Worm (Caenorhabditis elegans) whole organism, L3 larva: ENCODE results near the gene F25B5.3.
A peak's percentile ranks its signal among the peaks of the same experiment; 100 is the strongest.

Source experiments
- ZK546.5 ChIP-seq: sonication (generic microtip); optimal IDR thresholded peaks from 2 replicates; lab custom pipeline; 2017; ENCODE audit warnings: missing biosample characterization, missing genetic modification characterization
- aly-2 ChIP-seq: fragments of 150-350 bp; optimal IDR thresholded peaks from 2 replicates; lab custom pipeline; 2014; ENCODE audit warnings: missing biosample characterization, missing genetic modification characterization
- ama-1 ChIP-seq: fragments of 150-350 bp; optimal IDR thresholded peaks from 2 replicates; lab custom pipeline; 2018
- ceh-28 ChIP-seq: fragments of 150-350 bp; optimal IDR thresholded peaks from 2 replicates; lab custom pipeline; 2014; ENCODE audit warnings: missing biosample characterization, missing genetic modification reagents, missing genetic modification characterization
- ceh-82 ChIP-seq: fragments of 150-350 bp; optimal IDR thresholded peaks from 2 replicates; lab custom pipeline; 2014; ENCODE audit warnings: missing biosample characterization, missing genetic modification characterization
- ceh-9 ChIP-seq: sonication (generic microtip); optimal IDR thresholded peaks from 2 replicates; lab custom pipeline; 2018; ENCODE audit warnings: missing biosample characterization, missing genetic modification characterization
- daf-12 ChIP-seq: fragments of 150-350 bp; optimal IDR thresholded peaks from 2 replicates; lab custom pipeline; 2014; ENCODE audit warnings: missing biosample characterization, missing genetic modification reagents, missing genetic modification characterization
- egl-27 ChIP-seq: sonication (generic microtip); optimal IDR thresholded peaks from 4 replicates; lab custom pipeline; 2017; ENCODE audit warnings: missing biosample characterization, missing genetic modification reagents, missing genetic modification characterization
- elt-2 ChIP-seq: sonication (generic microtip); optimal IDR thresholded peaks from 2 replicates; lab custom pipeline; 2016; ENCODE audit warnings: missing genetic modification reagents, mild to moderate bottlenecking, missing genetic modification characterization, missing compliant biosample characterization
- elt-3 ChIP-seq, 3 experiments: fragments of 150-350 bp in 1 of 3; sonication (generic microtip) in 2 of 3; optimal IDR thresholded peaks; 2 replicates in 2 of 3; 4 replicates in 1 of 3; lab custom pipeline; 2014 to 2017; ENCODE audit warnings: missing biosample characterization in 3 of 3, missing genetic modification characterization in 3 of 3
- fkh-2 ChIP-seq: fragments of 150-350 bp; optimal IDR thresholded peaks from 2 replicates; lab custom pipeline; 2014; ENCODE audit warnings: missing biosample characterization, missing genetic modification reagents, missing genetic modification characterization
- hmg-11 ChIP-seq: sonication (generic microtip); optimal IDR thresholded peaks from 2 replicates; lab custom pipeline; 2016; ENCODE audit warnings: missing genetic modification characterization, missing compliant biosample characterization
- jun-1 ChIP-seq: fragments of 150-350 bp; optimal IDR thresholded peaks from 2 replicates; lab custom pipeline; 2014; ENCODE audit warnings: missing biosample characterization, missing genetic modification reagents, missing genetic modification characterization
- lin-15B ChIP-seq: fragments of 150-350 bp; optimal IDR thresholded peaks from 2 replicates; lab custom pipeline; 2014; ENCODE audit warnings: missing biosample characterization, missing genetic modification characterization
- lin-39 ChIP-seq: fragments of 150-350 bp; optimal IDR thresholded peaks from 2 replicates; lab custom pipeline; 2018; ENCODE audit warnings: missing biosample characterization, missing genetic modification reagents, missing genetic modification characterization
- nfya-1 ChIP-seq: sonication (generic microtip); optimal IDR thresholded peaks from 2 replicates; lab custom pipeline; 2017; ENCODE audit warnings: missing genetic modification characterization, mild to moderate bottlenecking, missing compliant biosample characterization, antibody characterized with exemption, moderate library complexity; ENCODE audit not compliant: insufficient read depth
- nhr-11 ChIP-seq: fragments of 150-350 bp; optimal IDR thresholded peaks from 2 replicates; lab custom pipeline; 2014; ENCODE audit warnings: missing biosample characterization, missing genetic modification characterization
- nhr-23 ChIP-seq: fragments of 150-350 bp; optimal IDR thresholded peaks from 2 replicates; lab custom pipeline; 2014; ENCODE audit warnings: missing biosample characterization, missing genetic modification reagents, missing genetic modification characterization
- nhr-25 ChIP-seq: sonication (generic microtip); optimal IDR thresholded peaks from 2 replicates; lab custom pipeline; 2017; ENCODE audit warnings: missing biosample characterization, missing genetic modification characterization
- nhr-28 ChIP-seq: fragments of 150-350 bp; optimal IDR thresholded peaks from 2 replicates; lab custom pipeline; 2014; ENCODE audit warnings: missing biosample characterization, missing genetic modification characterization
- nhr-43 ChIP-seq: sonication (generic microtip); optimal IDR thresholded peaks from 2 replicates; lab custom pipeline; 2016; ENCODE audit warnings: mild to moderate bottlenecking, missing genetic modification characterization, missing compliant biosample characterization; ENCODE audit not compliant: poor library complexity, severe bottlenecking
- nhr-67 ChIP-seq: fragments of 150-350 bp; optimal IDR thresholded peaks from 2 replicates; lab custom pipeline; 2014; ENCODE audit warnings: missing biosample characterization, missing genetic modification characterization
- nhr-77 ChIP-seq: fragments of 150-350 bp; optimal IDR thresholded peaks from 2 replicates; lab custom pipeline; 2014; ENCODE audit warnings: missing biosample characterization, missing genetic modification characterization
- pha-4 ChIP-seq: fragments of 150-350 bp; optimal IDR thresholded peaks from 2 replicates; lab custom pipeline; 2014; ENCODE audit warnings: missing biosample characterization, missing genetic modification reagents, missing genetic modification characterization
- pqm-1 ChIP-seq: fragments of 150-350 bp; optimal IDR thresholded peaks from 2 replicates; lab custom pipeline; 2017; ENCODE audit warnings: missing biosample characterization, missing genetic modification characterization, inconsistent platforms
- skn-1 ChIP-seq: fragments of 150-350 bp; optimal IDR thresholded peaks from 2 replicates; lab custom pipeline; 2014; ENCODE audit warnings: missing biosample characterization, missing genetic modification characterization
- snpc-4 ChIP-seq: fragments of 150-350 bp; optimal IDR thresholded peaks from 2 replicates; lab custom pipeline; 2014; ENCODE audit warnings: missing biosample characterization, missing genetic modification characterization
- tbx-2 ChIP-seq: sonication (generic microtip); optimal IDR thresholded peaks from 2 replicates; lab custom pipeline; 2016; ENCODE audit warnings: mild to moderate bottlenecking, missing genetic modification characterization, missing compliant biosample characterization
- unc-39 ChIP-seq: sonication (generic microtip); optimal IDR thresholded peaks from 4 replicates; lab custom pipeline; 2017; ENCODE audit warnings: missing biosample characterization, missing genetic modification characterization
- ztf-11 ChIP-seq: fragments of 150-350 bp; optimal IDR thresholded peaks from 2 replicates; lab custom pipeline; 2014; ENCODE audit warnings: missing biosample characterization, missing genetic modification characterization
- ztf-4 ChIP-seq: fragments of 150-350 bp; optimal IDR thresholded peaks from 2 replicates; lab custom pipeline; 2014; ENCODE audit warnings: missing biosample characterization, missing genetic modification characterization

Gene F25B5.3

DNA sequence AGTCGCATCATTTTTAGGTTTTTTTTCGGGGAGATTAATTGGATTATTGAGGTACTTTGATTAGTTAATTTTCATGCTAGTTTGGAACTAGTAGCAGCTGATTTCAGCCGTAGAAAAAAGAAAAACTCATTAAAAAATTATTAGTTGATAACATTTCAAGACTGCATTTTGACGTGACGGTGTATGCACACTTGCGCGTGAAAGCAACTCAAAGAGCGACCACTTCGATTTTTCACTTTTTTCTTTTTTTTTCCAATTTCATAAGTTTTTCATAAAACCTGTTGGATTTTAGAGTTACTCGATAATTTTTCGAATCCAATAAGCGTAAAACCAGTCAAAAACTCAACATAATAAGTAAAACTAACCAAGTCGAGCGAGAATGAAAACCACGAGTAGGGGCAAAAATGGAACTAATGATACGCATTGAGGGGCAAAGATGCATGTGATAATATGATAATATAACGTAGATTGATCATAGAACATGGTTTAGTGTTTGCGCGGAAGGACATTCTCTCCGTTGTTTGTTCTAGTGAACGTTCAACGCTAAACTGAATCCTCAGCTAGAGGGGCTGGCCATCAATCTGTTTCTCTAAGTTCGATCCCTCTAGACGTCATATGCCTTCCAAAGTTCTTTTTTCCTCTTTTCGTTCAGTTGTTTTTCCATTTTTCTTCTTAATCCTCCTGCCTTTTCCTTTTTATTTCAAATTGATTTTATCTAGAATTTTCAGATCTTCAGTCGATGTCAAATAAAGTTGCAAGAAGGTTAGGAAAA, at the start of gene F25B5.3, which contains the start of gene F25B5.6:
Gene F25B5.3, plus strand, starts transcription at position 722 of the 772 bp plus-strand sequence.
Gene F25B5.6, minus strand, starts transcription at position 572 of the 772 bp plus-strand sequence.
- TF ChIP-seq pha-4 (tag; lab: Kevin White, UChicago) (peak; percentile 70), nfya-1 (tag; lab: Kevin White, UChicago) (peak; percentile 22), nhr-23 (tag; lab: Kevin White, UChicago) (peak; percentile 8), ceh-9 (tag; lab: Kevin White, UChicago) (no peak), pqm-1 (tag; lab: Kevin White, UChicago) (peak; percentile 40), nhr-25 (peak; percentile 25), nhr-28 (tag; lab: Kevin White, UChicago) (no peak), elt-2 (tag; lab: Kevin White, UChicago) (peak; percentile 22)

DNA sequence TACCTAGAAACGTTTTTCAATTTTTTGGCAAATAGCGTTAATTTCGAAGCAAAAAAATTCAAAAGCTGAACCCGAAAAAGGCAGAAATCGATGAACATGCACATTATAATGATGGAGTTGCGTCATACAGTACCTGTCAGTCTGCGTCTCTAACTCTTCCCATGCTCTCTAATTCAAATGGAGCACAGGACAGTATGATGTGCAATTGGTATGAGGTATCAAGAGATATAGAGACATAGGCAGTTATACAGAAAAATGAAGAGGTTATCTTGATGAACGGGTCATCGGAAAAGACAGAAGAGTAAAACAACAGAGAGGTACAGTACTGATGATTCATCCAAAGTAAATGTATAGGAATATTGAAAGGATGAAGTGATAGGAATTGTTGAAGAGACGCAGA, 48.0 kb upstream of the F25B5.3 start:
- peak; percentile 26 for TF ChIP-seq elt-2 (tag; lab: Kevin White, UChicago)
- no peak for TF ChIP-seq nhr-11 (tag; lab: Kevin White, UChicago)
- TF ChIP-seq pqm-1 (tag; lab: Kevin White, UChicago), result peak; percentile 23
- TF ChIP-seq hmg-11, result peak; percentile 4
- no peak for TF ChIP-seq lin-39 (tag; lab: Kevin White, UChicago)
- peak; percentile 50 for TF ChIP-seq pha-4 (tag; lab: Kevin White, UChicago)
- TF ChIP-seq nfya-1 (tag; lab: Kevin White, UChicago), result no peak
- TF ChIP-seq aly-2 (tag; lab: Kevin White, UChicago), result no peak
- no peak for TF ChIP-seq ztf-11 (tag; lab: Kevin White, UChicago)

DNA sequence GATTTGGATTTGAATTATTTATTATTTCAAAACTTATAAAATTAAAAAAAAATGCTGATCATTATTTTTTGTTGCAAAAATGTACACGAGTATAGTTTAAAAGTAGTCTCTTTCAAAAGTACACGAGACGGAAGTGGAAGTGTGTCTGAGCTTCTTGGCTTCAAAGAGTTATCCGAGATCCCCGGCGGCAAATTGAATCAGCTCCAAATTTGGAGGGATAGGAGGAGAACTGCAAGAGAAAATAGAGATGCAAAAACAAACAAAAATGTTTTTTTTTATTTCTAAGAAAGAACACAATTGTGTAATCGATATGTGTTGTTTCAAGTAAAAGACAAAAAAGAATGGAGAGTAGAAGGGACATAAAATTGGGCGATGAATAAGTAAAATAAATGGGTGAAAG, 46.1 kb upstream of the F25B5.3 start:
- TF ChIP-seq nhr-67, result no peak
- TF ChIP-seq ceh-82 (tag; lab: Kevin White, UChicago), result no peak
- no peak for TF ChIP-seq nhr-43 (tag; lab: Kevin White, UChicago)
- TF ChIP-seq fkh-2 (tag; lab: Kevin White, UChicago), result no peak
- TF ChIP-seq tbx-2 (tag; lab: Kevin White, UChicago), result no peak
- no peak for TF ChIP-seq skn-1
- TF ChIP-seq ama-1 (lab: Kevin White, UChicago), result no peak
- no peak for TF ChIP-seq nhr-77 (tag; lab: Kevin White, UChicago)
- no peak for TF ChIP-seq nhr-11 (tag; lab: Kevin White, UChicago)
- no peak for TF ChIP-seq pqm-1 (tag; lab: Kevin White, UChicago)
- no peak for TF ChIP-seq egl-27 (tag; lab: Kevin White, UChicago)
- TF ChIP-seq ZK546.5 (tag; lab: Kevin White, UChicago), result no peak
- no peak for TF ChIP-seq unc-39 (tag; lab: Kevin White, UChicago)
- TF ChIP-seq ztf-4 (tag; lab: Kevin White, UChicago), result no peak

DNA sequence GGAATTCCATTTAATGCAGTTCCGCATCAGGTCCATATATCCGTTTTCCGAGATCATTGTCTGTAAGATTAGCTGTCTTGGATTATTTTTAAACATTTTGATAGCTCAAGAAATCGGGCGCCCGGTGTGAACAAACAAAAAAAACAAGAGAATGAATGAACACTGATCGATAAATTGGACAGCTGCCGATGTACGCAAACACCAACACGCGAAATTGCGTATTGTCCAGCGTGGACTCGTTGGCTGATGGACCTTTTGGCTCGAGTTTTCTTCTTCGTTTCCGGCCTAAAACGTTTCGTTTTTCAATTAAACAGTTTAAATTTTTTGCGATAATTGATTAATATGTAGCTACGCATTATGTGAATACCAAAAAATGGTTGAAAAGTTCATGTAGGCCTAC, 42.6 kb upstream of the F25B5.3 start, which contains the start of gene dpff-1:
Gene dpff-1, minus strand, starts transcription at position 288 of the 400 bp plus-strand sequence.
- TF ChIP-seq nhr-23 (tag; lab: Kevin White, UChicago) (peak; percentile 10), ceh-82 (tag; lab: Kevin White, UChicago) (no peak), hmg-11 (peak; percentile 61), ztf-11 (tag; lab: Kevin White, UChicago) (no peak), pha-4 (tag; lab: Kevin White, UChicago) (peak; percentile 13), aly-2 (tag; lab: Kevin White, UChicago) (no peak), nhr-67 (no peak), snpc-4 (tag; lab: Kevin White, UChicago) (no peak), jun-1 (tag; lab: Kevin White, UChicago) (no peak), nfya-1 (tag; lab: Kevin White, UChicago) (peak; percentile 52), ceh-28 (tag; lab: Kevin White, UChicago) (peak; percentile 54)

DNA sequence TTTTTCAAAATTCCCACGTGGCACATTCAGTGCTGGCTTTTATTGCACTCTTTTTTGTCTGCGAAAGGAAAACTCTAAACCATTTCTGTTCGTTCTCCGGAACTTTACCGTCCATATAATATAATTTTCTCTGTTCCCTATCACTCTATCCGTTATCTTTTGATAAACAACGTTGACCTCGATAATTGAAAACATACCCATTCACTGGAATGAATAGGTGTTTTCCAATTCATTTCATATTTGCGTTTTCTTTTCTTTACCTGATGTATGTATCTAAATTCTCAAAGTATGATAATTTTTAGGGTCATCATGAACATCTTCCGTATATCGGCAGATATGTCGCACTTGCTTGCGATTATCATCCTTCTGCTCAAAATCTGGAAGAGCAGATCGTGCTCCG, 41.9 kb upstream of the F25B5.3 start, which contains the start of gene erd-2.2:
Gene erd-2.2, plus strand, starts transcription at position 301 of the 400 bp plus-strand sequence.
- TF ChIP-seq skn-1 (no peak), ceh-9 (tag; lab: Kevin White, UChicago) (no peak), elt-3 (tag; optimal IDR thresholded peaks at IDR 0.05; lab: Kevin White, UChicago) (no peak), nhr-23 (tag; lab: Kevin White, UChicago) (no peak), snpc-4 (tag; lab: Kevin White, UChicago) (no peak), lin-39 (tag; lab: Kevin White, UChicago) (no peak), lin-15B (no peak), daf-12 (tag; lab: Kevin White, UChicago) (no peak), pha-4 (tag; lab: Kevin White, UChicago) (no peak), jun-1 (tag; lab: Kevin White, UChicago) (no peak), egl-27 (tag; lab: Kevin White, UChicago) (no peak), ZK546.5 (tag; lab: Kevin White, UChicago) (no peak), nhr-67 (no peak), nhr-77 (tag; lab: Kevin White, UChicago) (no peak), ztf-11 (tag; lab: Kevin White, UChicago) (no peak), nhr-25 (no peak), nfya-1 (tag; lab: Kevin White, UChicago) (no peak)
- TF ChIP-seq, all 47 proteins: peak for 0
